Fruit fly (Drosophila melanogaster): ENCODE results near the gene CG6026.
A peak's percentile ranks its signal among the peaks of the same experiment; 100 is the strongest.

CG6026 gene

DNA sequence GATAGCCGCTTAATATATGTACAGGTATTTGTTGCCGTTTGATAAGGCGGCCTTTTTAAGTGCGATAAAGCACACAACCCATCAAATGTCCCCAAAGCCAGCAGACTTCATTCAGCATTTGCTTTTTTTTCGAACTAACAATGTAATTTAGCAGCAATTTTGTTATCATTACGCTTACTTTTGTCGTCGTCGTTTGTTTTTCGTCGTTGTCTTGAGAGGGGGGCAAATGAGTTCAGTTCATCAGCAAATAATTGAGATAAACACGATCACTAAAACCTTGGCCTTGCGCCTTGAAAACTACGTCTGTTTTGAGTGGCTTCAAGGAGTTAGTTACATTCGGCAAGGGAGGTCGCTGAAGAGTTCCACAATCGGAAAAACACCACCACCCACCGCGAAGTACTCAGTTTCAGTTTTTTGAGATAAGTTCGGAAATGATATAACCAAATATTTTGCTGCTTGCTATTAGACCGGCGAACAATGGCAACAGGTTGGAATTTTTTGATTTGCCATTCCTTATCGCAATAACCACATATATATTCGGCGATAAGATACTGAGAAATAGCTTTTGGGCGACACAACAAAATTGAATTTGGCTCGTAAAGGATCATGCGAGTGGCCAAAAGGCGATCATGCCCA is 55.7 kb downstream of the CG6026 start (continued):
- TF ChIP-seq Sry-β (GFP tag; optimal IDR thresholded peaks at IDR 0.05) = no peak
- TF ChIP-seq vvl (GFP tag; IDR thresholded peaks at IDR 0.05) = no peak
- no peak for TF ChIP-seq CkIIα-i1 (GFP tag; IDR thresholded peaks at IDR 0.05)
- TF ChIP-seq E2f2 (GFP tag; IDR thresholded peaks at IDR 0.05) = no peak
- no peak; the same call in 1 of the 2 replicates for TF ChIP-seq Ptx1 (GFP tag; IDR thresholded peaks at IDR 0.05)
- TF ChIP-seq aop (GFP tag; IDR thresholded peaks at IDR 0.05) = no peak
- TF ChIP-seq kah (GFP tag; optimal IDR thresholded peaks at IDR 0.05) = no peak
- TF ChIP-seq ewg (GFP tag; optimal IDR thresholded peaks at IDR 0.05) = no peak
- no peak for TF ChIP-seq sr (GFP tag; IDR thresholded peaks at IDR 0.05)
- TF ChIP-seq dan (GFP tag; IDR thresholded peaks at IDR 0.05) = no peak
- TF ChIP-seq Nf-YC (tag; optimal IDR thresholded peaks at IDR 0.05) = no peak
- TF ChIP-seq CG17361 (GFP tag; IDR thresholded peaks at IDR 0.05) = no peak
- no peak for TF ChIP-seq CG7357 (GFP tag; IDR thresholded peaks at IDR 0.05)
- TF ChIP-seq zf30C (GFP tag; optimal IDR thresholded peaks at IDR 0.05) = no peak
- TF ChIP-seq CG13894 (tag; optimal IDR thresholded peaks at IDR 0.05) = no peak
- no peak for TF ChIP-seq D (optimal IDR thresholded peaks at IDR 0.05)
- TF ChIP-seq D (GFP tag; optimal IDR thresholded peaks at IDR 0.05) = no peak
- no peak for TF ChIP-seq Lpt (GFP tag; optimal IDR thresholded peaks at IDR 0.05)
- TF ChIP-seq klu (GFP tag; IDR thresholded peaks at IDR 0.05) = no peak
- TF ChIP-seq gem (tag; optimal IDR thresholded peaks at IDR 0.05) = no peak
- no peak for TF ChIP-seq maf-S (GFP tag; optimal IDR thresholded peaks at IDR 0.05)
- no peak for TF ChIP-seq CG8944 (GFP tag; optimal IDR thresholded peaks at IDR 0.05)
- TF ChIP-seq CG32767 (GFP tag; IDR thresholded peaks at IDR 0.05) = no peak
- TF ChIP-seq CG9817 (tag; optimal IDR thresholded peaks at IDR 0.05) = no peak
- TF ChIP-seq pnt (GFP tag; optimal IDR thresholded peaks at IDR 0.05) = no peak
- TF ChIP-seq crol (GFP tag; IDR thresholded peaks at IDR 0.05) = no peak
- no peak for TF ChIP-seq CG33213 (GFP tag; optimal IDR thresholded peaks at IDR 0.05)
- TF ChIP-seq GATAe (GFP tag; conservative IDR thresholded peaks at IDR 0.05) = peak; percentile 44; the same call in 1 of the 2 replicates
- TF ChIP-seq CG10321 (GFP tag; IDR thresholded peaks at IDR 0.05) = no peak
- no peak for TF ChIP-seq sens-2 (GFP tag; IDR thresholded peaks at IDR 0.05)
- no peak for TF ChIP-seq cato (GFP tag; optimal IDR thresholded peaks at IDR 0.05; ENCODE audit: borderline replicate concordance)
- TF ChIP-seq CG4404 (GFP tag; IDR thresholded peaks at IDR 0.05) = no peak
- no peak for TF ChIP-seq CHES-1-like (GFP tag; optimal IDR thresholded peaks at IDR 0.05)
- TF ChIP-seq Pdp1 (GFP tag; optimal IDR thresholded peaks at IDR 0.05) = peak in 1 of 2 experiments; percentile 68
- no peak for TF ChIP-seq cad (GFP tag; optimal IDR thresholded peaks at IDR 0.05)
- TF ChIP-seq az2 (GFP tag; optimal IDR thresholded peaks at IDR 0.05) = no peak
- TF ChIP-seq CG7987 (GFP tag; optimal IDR thresholded peaks at IDR 0.05) = no peak
- TF ChIP-seq sc (optimal IDR thresholded peaks at IDR 0.05) = no peak
- TF ChIP-seq sc (GFP tag; optimal IDR thresholded peaks at IDR 0.05) = no peak
- TF ChIP-seq CG11085 (GFP tag; IDR thresholded peaks at IDR 0.05) = no peak
- TF ChIP-seq Atf6 (GFP tag; IDR thresholded peaks at IDR 0.05) = no peak
- no peak for TF ChIP-seq sim (GFP tag; IDR thresholded peaks at IDR 0.05)
- no peak for TF ChIP-seq CG8924 (tag; optimal IDR thresholded peaks at IDR 0.05)
- no peak for TF ChIP-seq kni (GFP tag; optimal IDR thresholded peaks at IDR 0.05)
- TF ChIP-seq bigmax (GFP tag; optimal IDR thresholded peaks at IDR 0.05) = no peak
- peak; percentile 56 for TF ChIP-seq mirr (GFP tag; optimal IDR thresholded peaks at IDR 0.05)
- TF ChIP-seq Hsf (GFP tag; optimal IDR thresholded peaks at IDR 0.05) = no peak
- TF ChIP-seq CG10543 (GFP tag; optimal IDR thresholded peaks at IDR 0.05) = peak; percentile 57
- TF ChIP-seq jigr1 (GFP tag; IDR thresholded peaks at IDR 0.05) = no peak
- no peak for TF ChIP-seq sob (GFP tag; IDR thresholded peaks at IDR 0.05)
- TF ChIP-seq CG12391 (tag; optimal IDR thresholded peaks at IDR 0.05) = no peak
- no peak for TF ChIP-seq tll (GFP tag; optimal IDR thresholded peaks at IDR 0.05)
